Fruit fly (Drosophila melanogaster) whole organism, embryonic: Measurements from ENCODE around the gene CG16749.

Experiments used
- CG10267 ChIP-seq: fragments of 200-800 bp; sonication (Bioruptor generic); optimal IDR thresholded peaks from 2 replicates; lab custom pipeline; 2018; ENCODE audit warnings: missing biosample characterization, mild to moderate bottlenecking, missing genetic modification characterization, moderate library complexity
- CG10274 ChIP-seq: fragments of 200-800 bp; sonication (Bioruptor generic); optimal IDR thresholded peaks from 3 replicates; lab custom pipeline; 2017; ENCODE audit warnings: missing biosample characterization, mild to moderate bottlenecking, missing genetic modification characterization
- CG10321 ChIP-seq: fragments of 200-800 bp; sonication (Bioruptor generic); IDR thresholded peaks from 2 replicates; pipeline ENCODE4 v1.3.6; 2022; ENCODE audit warnings: missing biosample characterization, missing genetic modification characterization
- CG10979 ChIP-seq: fragments of 200-800 bp; sonication (Bioruptor generic); optimal IDR thresholded peaks from 2 replicates; lab custom pipeline; 2018; ENCODE audit warnings: missing biosample characterization, mild to moderate bottlenecking, missing genetic modification characterization, moderate library complexity
- CG11504 ChIP-seq: fragments of 200-800 bp; sonication (Bioruptor generic); optimal IDR thresholded peaks from 3 replicates; lab custom pipeline; 2019; ENCODE audit warnings: missing biosample characterization, mild to moderate bottlenecking, missing genetic modification characterization, moderate library complexity
- CG13624 ChIP-seq: fragments of 200-800 bp; sonication (Bioruptor generic); optimal IDR thresholded peaks from 2 replicates; lab custom pipeline; 2016; ENCODE audit warnings: missing biosample characterization, missing genetic modification characterization
- CG13775 ChIP-seq: fragments of 200-800 bp; sonication (Bioruptor generic); optimal IDR thresholded peaks from 3 replicates; lab custom pipeline; 2017; ENCODE audit warnings: missing biosample characterization, mild to moderate bottlenecking, missing genetic modification characterization
- CG16815 ChIP-seq: fragments of 200-800 bp; sonication (Bioruptor generic); optimal IDR thresholded peaks from 3 replicates; lab custom pipeline; 2017; ENCODE audit warnings: missing biosample characterization, mild to moderate bottlenecking, missing genetic modification characterization
- CG16863 ChIP-seq: fragments of 200-800 bp; sonication (Bioruptor generic); optimal IDR thresholded peaks from 3 replicates; lab custom pipeline; 2016; ENCODE audit warnings: missing biosample characterization, missing genetic modification characterization
- CG17361 ChIP-seq: fragments of 200-800 bp; sonication (Bioruptor generic); IDR thresholded peaks from 3 replicates; pipeline ENCODE4 v1.3.6; 2022; ENCODE audit warnings: missing biosample characterization, missing genetic modification characterization
- CG18599 ChIP-seq: fragments of 200-800 bp; sonication (Bioruptor generic); optimal IDR thresholded peaks from 3 replicates; lab custom pipeline; 2017; ENCODE audit warnings: missing biosample characterization, missing genetic modification characterization, mild to moderate bottlenecking, moderate library complexity, missing genetic modification reagents
- CG18619 ChIP-seq: fragments of 200-800 bp; sonication (Bioruptor generic); optimal IDR thresholded peaks from 3 replicates; lab custom pipeline; 2017; ENCODE audit warnings: missing biosample characterization, mild to moderate bottlenecking, missing genetic modification characterization
- CG2678 ChIP-seq: fragments of 200-800 bp; sonication (Bioruptor generic); optimal IDR thresholded peaks from 3 replicates; lab custom pipeline; 2019; ENCODE audit warnings: missing biosample characterization, mild to moderate bottlenecking, missing genetic modification characterization, moderate library complexity
- CG31441 ChIP-seq: fragments of 200-800 bp; sonication (Bioruptor generic); IDR thresholded peaks from 2 replicates; pipeline ENCODE4 v1.3.6; 2022; ENCODE audit warnings: missing biosample characterization, missing genetic modification characterization
- CG32772 ChIP-seq: fragments of 200-800 bp; sonication (Bioruptor generic); IDR thresholded peaks from 2 replicates; pipeline ENCODE4 v1.3.6; 2022; ENCODE audit warnings: missing biosample characterization, missing genetic modification characterization
- CG33557 ChIP-seq: fragments of 200-800 bp; sonication (Bioruptor generic); optimal IDR thresholded peaks from 2 replicates; lab custom pipeline; 2019; ENCODE audit warnings: missing biosample characterization, mild to moderate bottlenecking, missing genetic modification characterization, moderate library complexity
- CG34422 ChIP-seq: fragments of 200-800 bp; sonication (Bioruptor generic); IDR thresholded peaks from 3 replicates; pipeline ENCODE4 v1.3.6; 2022; ENCODE audit warnings: missing biosample characterization, missing genetic modification characterization
- CG7987 ChIP-seq: fragments of 200-800 bp; sonication (Bioruptor generic); optimal IDR thresholded peaks from 2 replicates; lab custom pipeline; 2018; ENCODE audit warnings: missing biosample characterization, mild to moderate bottlenecking, missing genetic modification characterization, moderate library complexity
- CG9727 ChIP-seq: fragments of 200-800 bp; sonication (Bioruptor generic); optimal IDR thresholded peaks from 3 replicates; lab custom pipeline; 2017; ENCODE audit warnings: missing biosample characterization, mild to moderate bottlenecking, missing genetic modification characterization
- CG9817 ChIP-seq: fragments of 200-800 bp; sonication (Bioruptor generic); optimal IDR thresholded peaks from 2 replicates; lab custom pipeline; 2018; ENCODE audit warnings: missing biosample characterization, mild to moderate bottlenecking, missing genetic modification characterization, moderate library complexity
- Camta ChIP-seq: fragments of 200-800 bp; sonication (Bioruptor generic); optimal IDR thresholded peaks from 2 replicates; lab custom pipeline; 2016; ENCODE audit warnings: missing biosample characterization, missing genetic modification characterization
- HmgD ChIP-seq: fragments of 200-800 bp; sonication (Bioruptor generic); optimal IDR thresholded peaks from 3 replicates; lab custom pipeline; 2016; ENCODE audit warnings: missing biosample characterization, missing genetic modification characterization
- Hr39 ChIP-seq: fragments of >200 bp; optimal IDR thresholded peaks from 2 replicates; lab custom pipeline; 2017
- Mad ChIP-seq: fragments of 200-800 bp; sonication (Bioruptor generic); optimal IDR thresholded peaks from 2 replicates; lab custom pipeline; 2016; ENCODE audit warnings: missing biosample characterization, missing genetic modification characterization
- Oli ChIP-seq: fragments of 200-800 bp; sonication (Bioruptor generic); optimal IDR thresholded peaks from 2 replicates; lab custom pipeline; 2018; ENCODE audit warnings: missing biosample characterization, mild to moderate bottlenecking, missing genetic modification characterization, moderate library complexity
- Pdp1 ChIP-seq, 2 experiments: fragments of 200-800 bp; sonication (Bioruptor generic); optimal IDR thresholded peaks; 3 replicates each; lab custom pipeline; 2016; ENCODE audit warnings: missing biosample characterization in 2 of 2, missing genetic modification characterization in 2 of 2, mild to moderate bottlenecking in 1 of 2, moderate library complexity in 1 of 2
- Rx ChIP-seq: fragments of 200-800 bp; sonication (Bioruptor generic); IDR thresholded peaks from 2 replicates; pipeline ENCODE4 v1.3.6; 2022; ENCODE audit warnings: missing biosample characterization, missing genetic modification characterization
- Sry-δ ChIP-seq: fragments of 200-800 bp; sonication (Bioruptor generic); optimal IDR thresholded peaks from 2 replicates; lab custom pipeline; 2016; ENCODE audit warnings: missing biosample characterization, missing genetic modification characterization
- Stat92E ChIP-seq, 3 experiments: fragments of >200 bp in 2 of 3; fragments of 200-800 bp in 1 of 3; sonication (Bioruptor generic) in 1 of 3; optimal IDR thresholded peaks; 2 replicates each; lab custom pipeline; 2017 to 2019; ENCODE audit warnings: missing biosample characterization in 3 of 3, missing genetic modification characterization in 3 of 3, mild to moderate bottlenecking in 1 of 3, moderate library complexity in 1 of 3
- Trl ChIP-seq, 3 experiments: fragments of >200 bp in 2 of 3; fragments of 200-800 bp in 1 of 3; sonication (Bioruptor generic) in 1 of 3; optimal IDR thresholded peaks; 2 replicates in 1 of 3; 3 replicates in 2 of 3; lab custom pipeline; 2016 to 2017; ENCODE audit warnings: missing biosample characterization in 1 of 3, missing genetic modification characterization in 1 of 3
- bsh ChIP-seq, 2 experiments: fragments of 200-800 bp; sonication (Bioruptor generic); optimal IDR thresholded peaks; 2 replicates each; lab custom pipeline; 2017 to 2018; ENCODE audit warnings: mild to moderate bottlenecking in 2 of 2, missing biosample characterization in 2 of 2, missing genetic modification characterization in 2 of 2, moderate library complexity in 1 of 2
- btn ChIP-seq: fragments of 200-800 bp; sonication (Bioruptor generic); optimal IDR thresholded peaks from 2 replicates; lab custom pipeline; 2016; ENCODE audit warnings: missing biosample characterization, missing genetic modification characterization
- cato ChIP-seq: fragments of 200-800 bp; sonication (Bioruptor generic); optimal IDR thresholded peaks from 2 replicates; lab custom pipeline; 2016; ENCODE audit warnings: missing biosample characterization, missing genetic modification characterization, borderline replicate concordance
- gcm ChIP-seq: fragments of 200-800 bp; sonication (Bioruptor generic); optimal IDR thresholded peaks from 2 replicates; lab custom pipeline; 2019; ENCODE audit warnings: missing biosample characterization, mild to moderate bottlenecking, missing genetic modification characterization, moderate library complexity
- grau ChIP-seq: fragments of 200-800 bp; optimal IDR thresholded peaks from 3 replicates; lab custom pipeline; 2019; ENCODE audit warnings: missing biosample characterization, mild to moderate bottlenecking, missing genetic modification characterization, moderate library complexity
- nau ChIP-seq: fragments of 200-800 bp; sonication (Bioruptor generic); optimal IDR thresholded peaks from 3 replicates; lab custom pipeline; 2017; ENCODE audit warnings: missing biosample characterization, mild to moderate bottlenecking, missing genetic modification characterization, missing genetic modification reagents
- nmo ChIP-seq: fragments of 200-800 bp; sonication (Bioruptor generic); optimal IDR thresholded peaks from 2 replicates; lab custom pipeline; 2018; ENCODE audit warnings: missing biosample characterization, mild to moderate bottlenecking, missing genetic modification characterization, moderate library complexity
- nom ChIP-seq: fragments of 200-800 bp; sonication (Bioruptor generic); optimal IDR thresholded peaks from 2 replicates; lab custom pipeline; 2017; ENCODE audit warnings: missing biosample characterization, missing genetic modification characterization, mild to moderate bottlenecking, moderate library complexity, missing genetic modification reagents
- org-1 ChIP-seq: fragments of 200-800 bp; sonication (Bioruptor generic); optimal IDR thresholded peaks from 2 replicates; lab custom pipeline; 2017; ENCODE audit warnings: missing biosample characterization, missing genetic modification characterization
- peb ChIP-seq: fragments of 200-800 bp; sonication (Bioruptor generic); IDR thresholded peaks from 2 replicates; pipeline ENCODE4 v1.3.6; 2022; ENCODE audit warnings: missing biosample characterization, missing genetic modification characterization
- row ChIP-seq: fragments of 200-800 bp; sonication (Bioruptor generic); IDR thresholded peaks from 3 replicates; pipeline ENCODE4 v1.3.6; 2022; ENCODE audit warnings: missing biosample characterization, missing genetic modification characterization
- salm ChIP-seq: fragments of 200-800 bp; sonication (Bioruptor generic); optimal IDR thresholded peaks from 2 replicates; lab custom pipeline; 2018; ENCODE audit warnings: missing biosample characterization, mild to moderate bottlenecking, missing genetic modification characterization
- so ChIP-seq: fragments of 200-800 bp; sonication (Bioruptor generic); IDR thresholded peaks from 3 replicates; pipeline ENCODE4 v1.3.6; 2022; ENCODE audit warnings: missing biosample characterization, missing genetic modification characterization
- ttk ChIP-seq: fragments of 200-800 bp; sonication (Bioruptor generic); IDR thresholded peaks from 2 replicates; pipeline ENCODE4 v2.1.2; 2022; ENCODE audit warnings: missing biosample characterization, missing genetic modification characterization
- twi ChIP-seq: fragments of 200-800 bp; optimal IDR thresholded peaks from 2 replicates; lab custom pipeline; 2019; ENCODE audit warnings: missing biosample characterization, mild to moderate bottlenecking, missing genetic modification characterization, moderate library complexity
- unpg ChIP-seq: fragments of 200-800 bp; sonication (Bioruptor generic); optimal IDR thresholded peaks from 3 replicates; lab custom pipeline; 2018; ENCODE audit warnings: missing biosample characterization, mild to moderate bottlenecking, missing genetic modification characterization, moderate library complexity
- vnd ChIP-seq: fragments of 200-800 bp; sonication (Bioruptor generic); IDR thresholded peaks from 3 replicates; pipeline ENCODE4 v1.3.6; 2022; ENCODE audit warnings: missing biosample characterization, missing genetic modification characterization; ENCODE audit not compliant: partially characterized antibody
- zf30C ChIP-seq: fragments of 200-800 bp; sonication (Bioruptor generic); optimal IDR thresholded peaks from 3 replicates; lab custom pipeline; 2018; ENCODE audit warnings: missing biosample characterization, mild to moderate bottlenecking, missing genetic modification characterization

The CG16749 gene

DNA sequence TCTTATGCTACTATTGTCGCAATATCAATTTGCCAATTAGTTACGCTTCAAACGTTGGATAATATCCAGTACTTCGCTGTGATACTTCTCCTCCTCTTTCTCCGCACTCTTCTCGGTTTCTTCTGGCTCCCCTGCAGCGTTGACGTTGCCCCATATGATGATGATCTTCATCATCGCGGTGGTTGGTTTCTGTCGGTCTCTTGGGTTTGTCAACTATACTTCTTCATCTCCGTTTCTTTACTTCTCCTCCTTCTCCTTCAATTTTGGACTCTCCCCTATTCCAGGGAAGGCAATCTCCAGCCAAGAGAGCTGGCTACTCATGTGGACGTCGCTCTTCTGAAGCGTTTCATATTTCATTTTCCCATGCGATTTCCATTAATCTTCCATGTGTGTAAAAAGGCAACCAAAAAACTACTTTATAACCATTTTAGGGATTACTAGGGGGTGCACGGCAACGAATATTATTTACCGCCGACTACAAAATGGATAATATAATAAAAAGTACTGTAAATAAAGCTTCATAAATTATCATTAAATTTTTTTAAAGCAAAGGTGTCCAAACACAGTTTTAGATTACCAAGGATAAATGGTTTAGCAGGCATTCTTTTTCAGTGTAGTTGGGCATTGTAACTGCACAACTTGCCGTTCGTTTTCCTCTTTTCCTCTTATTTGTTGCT, 16.2 kb upstream of the CG16749 start (continued):
- TF ChIP-seq Hr39 (lab: Kevin White, UChicago) (no peak), CG13624 (GFP tag; lab: Kevin White, UChicago) (no peak), nmo (no peak), CG10321 (GFP tag; lab: Robert Waterston, UW) (no peak), CG11504 (tag; lab: Kevin White, UChicago) (peak; percentile 6), CG18619 (GFP tag; lab: Kevin White, UChicago) (no peak), CG33557 (GFP tag; lab: Kevin White, UChicago) (peak; percentile 28), salm (tag; lab: Kevin White, UChicago) (no peak), nau (GFP tag; lab: Kevin White, UChicago) (no peak), Oli (tag; lab: Kevin White, UChicago) (peak; percentile 31), CG10274 (GFP tag; lab: Kevin White, UChicago) (no peak), twi (tag; lab: Kevin White, UChicago) (peak; percentile 84), Camta (GFP tag; lab: Kevin White, UChicago) (no peak), CG17361 (GFP tag; lab: Robert Waterston, UW) (peak; percentile 37; the same call in 1 of the 3 replicates), CG10979 (peak; percentile 61), CG9817 (tag; lab: Kevin White, UChicago) (no peak), CG31441 (GFP tag; lab: Robert Waterston, UW) (0 out of 2 replicates have a peak, but pooled peaks have one; percentile 39), peb (GFP tag; lab: Robert Waterston, UW) (0 out of 2 replicates have a peak, but pooled peaks have one; percentile 9), cato (no peak), Sry-δ (GFP tag; lab: Kevin White, UChicago) (no peak), CG16815 (GFP tag; lab: Kevin White, UChicago) (no peak), CG34422 (GFP tag; lab: Robert Waterston, UW) (no peak), so (GFP tag; lab: Robert Waterston, UW) (0 out of 3 replicates have a peak, but pooled peaks have one; percentile 43), zf30C (GFP tag; lab: Kevin White, UChicago) (peak; percentile 73), CG32772 (GFP tag; lab: Robert Waterston, UW) (no peak), CG7987 (no peak), btn (GFP tag; lab: Kevin White, UChicago) (no peak), CG16863 (no peak), CG9727 (GFP tag; lab: Kevin White, UChicago) (peak; percentile 67), vnd (GFP tag; lab: Robert Waterston, UW) (no peak), nom (GFP tag; lab: Kevin White, UChicago) (peak; percentile 73), gcm (GFP tag; lab: Kevin White, UChicago) (peak; percentile 3), Pdp1 (GFP tag; optimal IDR thresholded peaks at IDR 0.05; lab: Kevin White, UChicago) (no peak), bsh (GFP tag; optimal IDR thresholded peaks at IDR 0.05; lab: Kevin White, UChicago) (peak; percentile 31 to 77), CG10267 (tag; lab: Kevin White, UChicago) (peak; percentile 20), HmgD (GFP tag; lab: Kevin White, UChicago) (no peak), grau (peak; percentile 21), CG13775 (GFP tag; lab: Kevin White, UChicago) (peak; percentile 9), ttk (GFP tag; lab: Robert Waterston, UW) (no peak), Trl (optimal IDR thresholded peaks at IDR 0.05; lab: Kevin White, UChicago) (peak in 1 of 2 experiments; percentile 11), Trl (GFP tag; optimal IDR thresholded peaks at IDR 0.05; lab: Kevin White, UChicago) (no peak), Rx (0 out of 2 replicates have a peak, but pooled peaks have one; percentile 7), Mad (no peak), row (GFP tag; lab: Robert Waterston, UW) (0 out of 3 replicates have a peak, but pooled peaks have one; percentile 31), unpg (no peak), CG18599 (GFP tag; lab: Kevin White, UChicago) (peak; percentile 46), CG2678 (tag; lab: Kevin White, UChicago) (peak; percentile 20), Stat92E (GFP tag; optimal IDR thresholded peaks at IDR 0.05; lab: Kevin White, UChicago) (no peak), org-1 (GFP tag; lab: Kevin White, UChicago) (no peak)
